Worm (Caenorhabditis elegans): ENCODE measurements around the gene pqn-51.

pqn-51 gene

ce11 chrV:5049333-5049942 lies at the start of gene pqn-51, which contains the start of gene K11D12.14 (continued):
- TF ChIP-seq F57C9.4 (tag; optimal IDR thresholded peaks at IDR 0.05) (no peak), B0019.2 (GFP tag; conservative IDR thresholded peaks at IDR 0.05) (peak; percentile 44), him-1 (tag; optimal IDR thresholded peaks at IDR 0.05) (no peak), rcor-1 (GFP tag; IDR thresholded peaks at IDR 0.05) (peak; percentile 93), nhr-90 (tag; optimal IDR thresholded peaks at IDR 0.05) (peak; percentile 8), nhr-80 (tag; optimal IDR thresholded peaks at IDR 0.05) (peak; percentile 79), nhr-120 (GFP tag; IDR thresholded peaks at IDR 0.05) (no peak), efl-1 (GFP tag; optimal IDR thresholded peaks at IDR 0.05) (peak; percentile 44), snpc-3.4 (tag; optimal IDR thresholded peaks at IDR 0.05) (no peak), nfya-2 (GFP tag; IDR thresholded peaks at IDR 0.05) (no peak), egl-18 (GFP tag; IDR thresholded peaks at IDR 0.05) (peak; percentile 71; the same call in 1 of the 2 replicates), atf-7 (tag; optimal IDR thresholded peaks at IDR 0.05) (peak; percentile 99), ceh-58 (GFP tag; IDR thresholded peaks at IDR 0.05) (no peak), cebp-2 (GFP tag; IDR thresholded peaks at IDR 0.05) (no peak), T07F8.4 (tag; optimal IDR thresholded peaks at IDR 0.05) (no peak), lin-35 (GFP tag; optimal IDR thresholded peaks at IDR 0.05) (peak in 2 of 3 experiments; percentile 34 to 90), ceh-79 (tag; optimal IDR thresholded peaks at IDR 0.05) (no peak), xnd-1 (tag; optimal IDR thresholded peaks at IDR 0.05) (peak; percentile 45), F57A8.1 (GFP tag; optimal IDR thresholded peaks at IDR 0.05) (no peak), Y53F4B.3 (GFP tag; IDR thresholded peaks at IDR 0.05) (no peak), ztf-3 (GFP tag; optimal IDR thresholded peaks at IDR 0.05) (peak; percentile 15), madf-10 (tag; optimal IDR thresholded peaks at IDR 0.05) (peak; percentile 85), zim-3 (tag; optimal IDR thresholded peaks at IDR 0.05) (no peak), K12H6.12 (tag; optimal IDR thresholded peaks at IDR 0.05) (peak; percentile 89), rec-8 (tag; optimal IDR thresholded peaks at IDR 0.05) (no peak), lin-26 (GFP tag; IDR thresholded peaks at IDR 0.05) (peak; percentile 81), B0261.1 (tag; optimal IDR thresholded peaks at IDR 0.05) (no peak), ztf-25 (GFP tag; IDR thresholded peaks at IDR 0.05) (0 out of 2 replicates have a peak, but pooled peaks have one; percentile 35), ets-4 (GFP tag; optimal IDR thresholded peaks at IDR 0.05) (peak; percentile 57), madf-3 (GFP tag; IDR thresholded peaks at IDR 0.05) (0 out of 2 replicates have a peak, but pooled peaks have one; percentile 64), ztf-6 (GFP tag; IDR thresholded peaks at IDR 0.05) (0 out of 2 replicates have a peak, but pooled peaks have one; percentile 50), F55B11.4 (tag; optimal IDR thresholded peaks at IDR 0.05; ENCODE audit: borderline replicate concordance, insufficient read depth) (no peak), let-526 (GFP tag; IDR thresholded peaks at IDR 0.05) (no peak), F39B2.1 (GFP tag; IDR thresholded peaks at IDR 0.05) (no peak), snpc-1.3 (tag; optimal IDR thresholded peaks at IDR 0.05; ENCODE audit: insufficient read depth) (peak; percentile 7), repo-1 (tag; optimal IDR thresholded peaks at IDR 0.05) (no peak), dox-1 (GFP tag; IDR thresholded peaks at IDR 0.05) (peak; percentile 97), somi-1 (GFP tag; optimal IDR thresholded peaks at IDR 0.05) (peak; percentile 77), lin-40 (tag; optimal IDR thresholded peaks at IDR 0.05) (peak; percentile 95), lir-1 (GFP tag; conservative IDR thresholded peaks at IDR 0.05) (peak; percentile 62; the same call in 1 of the 2 replicates), snpc-1.1 (tag; optimal IDR thresholded peaks at IDR 0.05; ENCODE audit: insufficient read depth) (no peak), attf-5 (GFP tag; optimal IDR thresholded peaks at IDR 0.05) (peak; percentile 94), Y79H2A.3 (GFP tag; conservative IDR thresholded peaks at IDR 0.05) (0 out of 2 replicates have a peak, but pooled peaks have one; percentile 60), madf-6 (GFP tag; IDR thresholded peaks at IDR 0.05) (peak; percentile 86), D2030.7 (GFP tag; IDR thresholded peaks at IDR 0.05) (peak; percentile 90), lag-1 (GFP tag; IDR thresholded peaks at IDR 0.05) (no peak), chd-7 (tag; optimal IDR thresholded peaks at IDR 0.05) (no peak)

Data from whole organism, young adult.